Worm (Caenorhabditis elegans) whole organism, L3 larva: ENCODE results near the gene T10D4.1.

Experiments used
- R02D3.7 ChIP-seq: fragments of 150-350 bp; optimal IDR thresholded peaks from 2 replicates; lab custom pipeline; 2014; ENCODE audit warnings: missing biosample characterization, missing genetic modification characterization
- ZK546.5 ChIP-seq: sonication (generic microtip); optimal IDR thresholded peaks from 2 replicates; lab custom pipeline; 2017; ENCODE audit warnings: missing biosample characterization, missing genetic modification characterization
- aly-2 ChIP-seq: fragments of 150-350 bp; optimal IDR thresholded peaks from 2 replicates; lab custom pipeline; 2014; ENCODE audit warnings: missing biosample characterization, missing genetic modification characterization
- ceh-82 ChIP-seq: fragments of 150-350 bp; optimal IDR thresholded peaks from 2 replicates; lab custom pipeline; 2014; ENCODE audit warnings: missing biosample characterization, missing genetic modification characterization
- ceh-9 ChIP-seq: sonication (generic microtip); optimal IDR thresholded peaks from 2 replicates; lab custom pipeline; 2018; ENCODE audit warnings: missing biosample characterization, missing genetic modification characterization
- egl-27 ChIP-seq: sonication (generic microtip); optimal IDR thresholded peaks from 4 replicates; lab custom pipeline; 2017; ENCODE audit warnings: missing biosample characterization, missing genetic modification reagents, missing genetic modification characterization
- egl-5 ChIP-seq: fragments of 150-350 bp; optimal IDR thresholded peaks from 2 replicates; lab custom pipeline; 2017; ENCODE audit warnings: missing biosample characterization, missing genetic modification reagents, missing genetic modification characterization, inconsistent platforms
- elt-2 ChIP-seq: sonication (generic microtip); optimal IDR thresholded peaks from 2 replicates; lab custom pipeline; 2016; ENCODE audit warnings: missing genetic modification reagents, mild to moderate bottlenecking, missing genetic modification characterization, missing compliant biosample characterization
- elt-3 ChIP-seq, 3 experiments: fragments of 150-350 bp in 1 of 3; sonication (generic microtip) in 2 of 3; optimal IDR thresholded peaks; 2 replicates in 2 of 3; 4 replicates in 1 of 3; lab custom pipeline; 2014 to 2017; ENCODE audit warnings: missing biosample characterization in 3 of 3, missing genetic modification characterization in 3 of 3
- eor-1 ChIP-seq, 2 experiments: fragments of 150-350 bp; optimal IDR thresholded peaks; 2 replicates each; lab custom pipeline; 2014 to 2018; ENCODE audit warnings: missing biosample characterization in 2 of 2, missing genetic modification characterization in 2 of 2
- fkh-10 ChIP-seq: sonication (generic microtip); optimal IDR thresholded peaks from 2 replicates; lab custom pipeline; 2017; ENCODE audit warnings: missing biosample characterization, missing genetic modification reagents, missing genetic modification characterization
- fkh-2 ChIP-seq: fragments of 150-350 bp; optimal IDR thresholded peaks from 2 replicates; lab custom pipeline; 2014; ENCODE audit warnings: missing biosample characterization, missing genetic modification reagents, missing genetic modification characterization
- fos-1 ChIP-seq: fragments of 150-350 bp; optimal IDR thresholded peaks from 2 replicates; lab custom pipeline; 2014; ENCODE audit warnings: missing biosample characterization, missing genetic modification characterization
- hmg-11 ChIP-seq: sonication (generic microtip); optimal IDR thresholded peaks from 2 replicates; lab custom pipeline; 2016; ENCODE audit warnings: missing genetic modification characterization, missing compliant biosample characterization
- lin-15B ChIP-seq: fragments of 150-350 bp; optimal IDR thresholded peaks from 2 replicates; lab custom pipeline; 2014; ENCODE audit warnings: missing biosample characterization, missing genetic modification characterization
- lin-39 ChIP-seq: fragments of 150-350 bp; optimal IDR thresholded peaks from 2 replicates; lab custom pipeline; 2018; ENCODE audit warnings: missing biosample characterization, missing genetic modification reagents, missing genetic modification characterization
- lsy-12 ChIP-seq: sonication (generic microtip); optimal IDR thresholded peaks from 2 replicates; lab custom pipeline; 2016; ENCODE audit warnings: mild to moderate bottlenecking, missing genetic modification characterization, missing compliant biosample characterization
- mdl-1 ChIP-seq: fragments of 150-350 bp; optimal IDR thresholded peaks from 2 replicates; lab custom pipeline; 2014; ENCODE audit warnings: missing biosample characterization, missing genetic modification characterization
- mml-1 ChIP-seq: fragments of 150-350 bp; sonication (generic microtip); optimal IDR thresholded peaks from 3 replicates; lab custom pipeline; 2014; ENCODE audit warnings: missing biosample characterization, missing genetic modification characterization
- nfya-1 ChIP-seq: sonication (generic microtip); optimal IDR thresholded peaks from 2 replicates; lab custom pipeline; 2017; ENCODE audit warnings: missing genetic modification characterization, mild to moderate bottlenecking, missing compliant biosample characterization, antibody characterized with exemption, moderate library complexity; ENCODE audit not compliant: insufficient read depth
- nhr-12 ChIP-seq: fragments of 150-350 bp; optimal IDR thresholded peaks from 2 replicates; lab custom pipeline; 2014; ENCODE audit warnings: missing biosample characterization, missing genetic modification characterization
- nhr-237 ChIP-seq: fragments of 150-350 bp; optimal IDR thresholded peaks from 2 replicates; lab custom pipeline; 2014; ENCODE audit warnings: missing biosample characterization, missing genetic modification characterization
- nhr-25 ChIP-seq: sonication (generic microtip); optimal IDR thresholded peaks from 2 replicates; lab custom pipeline; 2017; ENCODE audit warnings: missing biosample characterization, missing genetic modification characterization
- nhr-28 ChIP-seq: fragments of 150-350 bp; optimal IDR thresholded peaks from 2 replicates; lab custom pipeline; 2014; ENCODE audit warnings: missing biosample characterization, missing genetic modification characterization
- nhr-67 ChIP-seq: fragments of 150-350 bp; optimal IDR thresholded peaks from 2 replicates; lab custom pipeline; 2014; ENCODE audit warnings: missing biosample characterization, missing genetic modification characterization
- nhr-76 ChIP-seq: fragments of 150-350 bp; sonication (generic microtip); optimal IDR thresholded peaks from 5 replicates; lab custom pipeline; 2014; ENCODE audit warnings: missing biosample characterization, missing genetic modification characterization
- pha-4 ChIP-seq: fragments of 150-350 bp; optimal IDR thresholded peaks from 2 replicates; lab custom pipeline; 2014; ENCODE audit warnings: missing biosample characterization, missing genetic modification reagents, missing genetic modification characterization
- pqm-1 ChIP-seq: fragments of 150-350 bp; optimal IDR thresholded peaks from 2 replicates; lab custom pipeline; 2017; ENCODE audit warnings: missing biosample characterization, missing genetic modification characterization, inconsistent platforms
- sea-2 ChIP-seq: fragments of 150-350 bp; sonication (generic microtip); optimal IDR thresholded peaks from 4 replicates; lab custom pipeline; 2014; ENCODE audit warnings: missing biosample characterization, missing genetic modification reagents, missing genetic modification characterization
- skn-1 ChIP-seq: fragments of 150-350 bp; optimal IDR thresholded peaks from 2 replicates; lab custom pipeline; 2014; ENCODE audit warnings: missing biosample characterization, missing genetic modification characterization
- snpc-4 ChIP-seq: fragments of 150-350 bp; optimal IDR thresholded peaks from 2 replicates; lab custom pipeline; 2014; ENCODE audit warnings: missing biosample characterization, missing genetic modification characterization
- tbx-2 ChIP-seq: sonication (generic microtip); optimal IDR thresholded peaks from 2 replicates; lab custom pipeline; 2016; ENCODE audit warnings: mild to moderate bottlenecking, missing genetic modification characterization, missing compliant biosample characterization
- unc-39 ChIP-seq: sonication (generic microtip); optimal IDR thresholded peaks from 4 replicates; lab custom pipeline; 2017; ENCODE audit warnings: missing biosample characterization, missing genetic modification characterization
- ztf-11 ChIP-seq: fragments of 150-350 bp; optimal IDR thresholded peaks from 2 replicates; lab custom pipeline; 2014; ENCODE audit warnings: missing biosample characterization, missing genetic modification characterization

T10D4.1 gene

DNA sequence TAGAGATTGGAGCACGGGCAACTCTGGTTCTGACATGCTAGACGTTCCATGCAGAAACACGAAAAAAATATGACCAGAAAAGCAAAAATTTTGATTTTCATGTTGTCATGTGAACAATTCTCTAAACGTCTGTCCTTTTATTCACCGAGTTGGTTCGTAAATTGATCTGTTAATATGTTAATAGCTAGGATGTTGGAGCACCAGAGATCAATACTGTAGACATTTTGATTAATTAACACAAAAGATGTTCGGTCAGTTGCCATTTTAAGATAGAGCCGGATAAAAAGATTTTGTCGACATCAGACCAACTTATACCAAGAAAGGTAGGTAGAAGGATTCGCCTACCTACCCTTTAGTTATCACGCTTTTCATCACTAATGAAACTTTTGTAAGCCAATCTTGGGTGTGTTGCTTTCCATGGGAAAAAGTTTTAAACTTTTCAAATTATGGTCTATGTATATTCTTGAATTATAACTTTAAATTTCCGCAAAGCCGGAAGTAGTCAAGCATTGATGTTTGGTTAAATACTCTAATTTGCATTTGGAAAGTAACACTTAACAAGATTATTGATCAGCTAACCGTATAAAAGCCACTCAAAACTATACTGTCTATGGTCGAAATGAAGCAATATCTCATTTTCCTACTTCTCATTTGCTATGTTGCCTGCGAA is at the start of gene T10D4.1, which contains the start of gene T10D4.11:
TSS of gene T10D4.1 (plus strand) at position 620 of the 670 bp plus-strand sequence.
TSS of gene T10D4.11 (minus strand) at position 101 of the 670 bp plus-strand sequence.
- TF ChIP-seq sea-2 (GFP tag; lab: Kevin White, UChicago) (no peak), nhr-12 (tag; lab: Kevin White, UChicago) (no peak), fkh-10 (GFP tag; lab: Kevin White, UChicago) (no peak), aly-2 (tag; lab: Kevin White, UChicago) (no peak), unc-39 (tag; lab: Kevin White, UChicago) (no peak), tbx-2 (tag; lab: Kevin White, UChicago) (no peak)

DNA sequence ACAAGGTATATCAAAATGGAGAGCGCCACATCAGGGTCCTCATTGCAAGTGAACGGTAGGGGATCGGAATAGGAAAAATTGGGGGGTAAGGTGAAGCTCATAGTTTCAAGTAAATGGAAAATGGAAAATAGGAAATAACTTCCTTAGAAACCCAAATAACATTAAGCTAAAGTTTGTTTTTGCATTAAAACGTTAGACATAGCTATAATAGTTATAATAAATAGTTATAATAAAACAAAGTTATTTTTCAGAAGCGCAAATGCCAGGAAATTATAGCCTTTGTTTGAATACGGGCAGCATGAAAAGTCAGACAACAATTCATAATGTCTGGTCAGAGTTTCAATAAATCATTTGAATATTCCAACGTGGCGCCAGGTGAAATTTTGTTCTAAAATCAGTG is 49.4 kb upstream of the T10D4.1 start, which contains the start of gene srg-24:
TSS of gene srg-24 (minus strand) at position 101 of the 400 bp plus-strand sequence.
- TF ChIP-seq mml-1 (tag; lab: Kevin White, UChicago): no peak
- no peak for TF ChIP-seq ZK546.5 (tag; lab: Kevin White, UChicago)
- no peak for TF ChIP-seq hmg-11 (tag; lab: Kevin White, UChicago)
- no peak for TF ChIP-seq ceh-82 (tag; lab: Kevin White, UChicago)
- TF ChIP-seq pha-4: no peak
- no peak for TF ChIP-seq elt-3 (tag; optimal IDR thresholded peaks at IDR 0.05; lab: Kevin White, UChicago)

DNA sequence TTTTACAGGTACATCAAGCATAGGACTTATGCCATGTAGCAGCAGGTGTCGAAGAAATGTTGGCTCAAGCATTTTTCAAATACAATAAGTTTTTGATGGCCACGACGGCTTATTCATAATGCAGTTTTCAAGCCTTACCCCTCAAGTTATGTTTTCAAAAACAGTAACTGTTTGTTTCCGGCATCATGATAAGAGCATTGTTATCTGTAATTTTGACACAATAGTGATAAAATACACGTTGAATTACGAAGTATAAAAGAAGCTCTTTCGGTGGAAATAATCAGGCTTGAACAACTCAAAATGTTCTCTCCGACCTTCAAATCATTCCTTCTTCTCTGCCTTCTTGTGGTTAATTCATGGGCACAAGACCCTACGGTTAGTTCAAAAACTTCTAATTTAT is 47.9 kb upstream of the T10D4.1 start, which contains the start of gene clec-121:
TSS of gene clec-121 (plus strand) at position 301 of the 400 bp plus-strand sequence.
- TF ChIP-seq fos-1 (no peak), pha-4 (no peak)
- TF ChIP-seq, all 47 proteins: peak for 0

DNA sequence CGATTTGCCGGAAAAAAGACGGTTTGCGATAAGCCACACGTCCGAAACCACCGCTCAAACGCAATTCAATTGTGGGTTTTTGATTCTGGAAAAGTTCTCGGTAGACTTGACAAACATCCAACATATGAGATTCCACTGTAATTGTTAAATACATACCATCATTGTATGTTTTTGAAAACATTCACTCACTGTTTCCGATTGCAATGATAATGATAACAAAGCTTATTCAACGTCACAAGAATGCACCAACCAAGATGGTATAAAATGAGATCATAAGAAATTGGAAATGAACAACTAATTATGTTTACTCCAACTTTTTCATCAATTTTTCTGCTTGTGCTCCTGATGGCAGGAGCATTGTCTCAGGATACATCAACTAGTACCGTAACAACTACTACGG is 44.2 kb upstream of the T10D4.1 start, which contains the start of gene clec-122:
TSS of gene clec-122 (plus strand) at position 301 of the 400 bp plus-strand sequence.
- no peak for TF ChIP-seq nhr-237 (tag; lab: Kevin White, UChicago)
- no peak for TF ChIP-seq sea-2 (GFP tag; lab: Kevin White, UChicago)
- TF ChIP-seq nhr-76: no peak
- no peak for TF ChIP-seq fkh-2 (tag; lab: Kevin White, UChicago)
- TF ChIP-seq mml-1 (tag; lab: Kevin White, UChicago): no peak
- TF ChIP-seq snpc-4 (tag; lab: Kevin White, UChicago): no peak
- TF ChIP-seq lsy-12: no peak
- TF ChIP-seq pha-4: no peak
- TF ChIP-seq egl-5 (tag; lab: Kevin White, UChicago): no peak
- no peak for TF ChIP-seq egl-27 (tag; lab: Kevin White, UChicago)
- TF ChIP-seq ztf-11 (tag; lab: Kevin White, UChicago): no peak
- TF ChIP-seq hmg-11 (tag; lab: Kevin White, UChicago): no peak
- no peak for TF ChIP-seq ceh-82 (tag; lab: Kevin White, UChicago)
- TF ChIP-seq eor-1 (tag; optimal IDR thresholded peaks at IDR 0.05; lab: Kevin White, UChicago): no peak
- TF ChIP-seq ZK546.5 (tag; lab: Kevin White, UChicago): no peak
- TF ChIP-seq nhr-25 (tag; lab: Kevin White, UChicago): no peak

DNA sequence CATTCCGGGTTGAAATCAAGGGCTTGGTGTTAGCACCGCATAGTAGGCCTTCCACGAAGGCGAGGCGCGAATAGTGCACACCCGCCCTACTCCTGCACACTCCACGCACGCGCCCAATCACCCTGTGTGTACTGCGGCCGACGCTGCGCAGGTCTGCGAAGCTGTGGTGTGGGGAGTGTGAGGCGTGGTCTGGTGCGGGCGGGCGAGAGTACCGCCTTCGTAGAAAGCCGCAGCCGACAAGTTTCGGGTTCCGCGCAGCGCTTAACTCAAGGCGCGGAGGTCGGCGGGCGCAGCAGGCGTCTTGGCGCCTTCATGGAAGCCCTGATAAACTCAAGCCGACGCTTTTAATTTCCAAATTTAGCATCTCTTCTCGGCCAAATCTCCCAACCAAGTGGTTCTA is 41.8 kb upstream of the T10D4.1 start:
- TF ChIP-seq sea-2 (GFP tag; lab: Kevin White, UChicago): no peak
- no peak for TF ChIP-seq R02D3.7
- no peak for TF ChIP-seq nhr-25 (tag; lab: Kevin White, UChicago)
- TF ChIP-seq elt-2 (tag; lab: Kevin White, UChicago): no peak
- no peak for TF ChIP-seq egl-5 (tag; lab: Kevin White, UChicago)
- no peak for TF ChIP-seq tbx-2 (tag; lab: Kevin White, UChicago)
- TF ChIP-seq lsy-12: no peak
- TF ChIP-seq unc-39 (tag; lab: Kevin White, UChicago): no peak
- no peak for TF ChIP-seq skn-1 (tag; lab: Kevin White, UChicago)
- TF ChIP-seq lin-15B (tag; lab: Kevin White, UChicago): no peak
- no peak for TF ChIP-seq nhr-28
- TF ChIP-seq lin-39 (tag; lab: Kevin White, UChicago): no peak
- no peak for TF ChIP-seq fkh-10 (GFP tag; lab: Kevin White, UChicago)
- TF ChIP-seq pqm-1 (tag; lab: Kevin White, UChicago): no peak
- no peak for TF ChIP-seq aly-2 (tag; lab: Kevin White, UChicago)
- no peak for TF ChIP-seq ceh-9
- TF ChIP-seq snpc-4 (tag; lab: Kevin White, UChicago): no peak
- no peak for TF ChIP-seq mdl-1 (tag; lab: Kevin White, UChicago)
- no peak for TF ChIP-seq nhr-67
- TF ChIP-seq nfya-1 (tag; lab: Kevin White, UChicago): no peak
